Worm (Caenorhabditis elegans) whole organism, midembryonic: ENCODE measurements around the gene C40C9.4.

Experiments
- T22C8.4 ChIP-seq: fragments of 200-800 bp; sonication (Bioruptor generic); IDR thresholded peaks from 2 replicates; pipeline ENCODE4 v1.3.6; 2022; ENCODE audit warnings: missing genetic modification characterization, missing compliant biosample characterization
- cog-1 ChIP-seq: sonication (generic microtip); optimal IDR thresholded peaks from 2 replicates; lab custom pipeline; 2016; ENCODE audit warnings: missing genetic modification characterization, missing compliant biosample characterization
- flt-1 ChIP-seq: fragments of 200-800 bp; sonication (Bioruptor generic); IDR thresholded peaks from 2 replicates; pipeline ENCODE4 v1.3.6; 2022; ENCODE audit warnings: missing genetic modification characterization, missing compliant biosample characterization
- klf-2 ChIP-seq: fragments of 200-800 bp; sonication (Bioruptor generic); conservative IDR thresholded peaks from 2 replicates; pipeline ENCODE4 v1.3.6; 2022; ENCODE audit warnings: missing genetic modification reagents, missing genetic modification characterization, missing compliant biosample characterization
- med-1 ChIP-seq: sonication (generic microtip); optimal IDR thresholded peaks from 2 replicates; lab custom pipeline; 2017; ENCODE audit warnings: missing genetic modification characterization, mild to moderate bottlenecking, missing compliant biosample characterization, antibody characterized with exemption, missing genetic modification reagents; ENCODE audit not compliant: insufficient read depth
- ref-1 ChIP-seq: fragments of 200-800 bp; sonication (Bioruptor generic); conservative IDR thresholded peaks from 2 replicates; pipeline ENCODE4 v1.3.6; 2022; ENCODE audit warnings: missing genetic modification reagents, missing genetic modification characterization, missing compliant biosample characterization
- tab-1 ChIP-seq: fragments of 200-800 bp; sonication (Bioruptor generic); IDR thresholded peaks from 2 replicates; pipeline ENCODE4 v1.3.6; 2022; ENCODE audit warnings: missing genetic modification characterization, missing compliant biosample characterization
- ztf-23 ChIP-seq: fragments of 200-800 bp; sonication (Bioruptor generic); IDR thresholded peaks from 2 replicates; pipeline ENCODE4 v1.3.6; 2022; ENCODE audit warnings: missing genetic modification reagents, missing genetic modification characterization, missing compliant biosample characterization
- ztf-29 ChIP-seq: fragments of 200-800 bp; sonication (Bioruptor generic); IDR thresholded peaks from 2 replicates; pipeline ENCODE4 v1.3.6; 2022; ENCODE audit warnings: missing genetic modification reagents, missing genetic modification characterization, missing compliant biosample characterization

Gene C40C9.4

ce11 chrX:13669641-13670040, 18.7 kb downstream of the C40C9.4 start:
- TF ChIP-seq T22C8.4 (GFP tag; lab: Robert Waterston, UW): peak; percentile 61
- no peak for TF ChIP-seq ztf-23 (GFP tag; lab: Robert Waterston, UW)
- TF ChIP-seq klf-2: no peak
- no peak for TF ChIP-seq tab-1 (GFP tag; lab: Robert Waterston, UW)
- TF ChIP-seq med-1 (GFP tag; lab: Kevin White, UChicago): no peak
- no peak for TF ChIP-seq ref-1 (GFP tag; lab: Robert Waterston, UW)
- 0 out of 2 replicates have a peak, but pooled peaks have one; percentile 46 for TF ChIP-seq flt-1 (GFP tag; lab: Robert Waterston, UW)
- peak; percentile 9 for TF ChIP-seq cog-1
- TF ChIP-seq ztf-29 (GFP tag; lab: Robert Waterston, UW): no peak

- TF ChIP-seq T22C8.4 (GFP tag; lab: Robert Waterston, UW) (no peak), med-1 (GFP tag; lab: Kevin White, UChicago) (no peak), cog-1 (no peak)
These were observed 20.1 kb downstream of the C40C9.4 start for ce11 chrX:13670966-13671365.

- TF ChIP-seq ztf-29 (GFP tag; lab: Robert Waterston, UW) (no peak), tab-1 (GFP tag; lab: Robert Waterston, UW) (no peak), med-1 (GFP tag; lab: Kevin White, UChicago) (no peak)
These were observed 21.7 kb downstream of the C40C9.4 start for ce11 chrX:13672622-13673021.

DNA sequence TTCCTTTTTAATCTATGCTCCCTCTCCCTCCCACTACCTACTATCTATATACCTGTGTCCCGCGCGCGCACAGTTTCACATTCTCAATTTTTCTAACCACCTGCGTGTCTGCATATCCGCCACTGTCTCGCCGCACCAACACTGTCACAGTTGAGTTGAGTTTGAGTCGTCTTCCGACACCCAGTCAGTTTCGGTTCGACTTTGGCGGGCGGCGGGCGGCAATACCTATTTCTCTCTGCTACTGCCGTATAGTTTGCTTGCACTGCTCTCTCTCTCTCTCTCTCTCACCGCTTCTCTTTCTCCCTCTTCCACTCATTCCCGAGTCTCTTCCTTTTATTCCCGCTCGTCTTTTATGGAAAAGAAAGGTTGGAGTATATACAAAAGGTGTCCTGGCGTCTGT, 24.5 kb downstream of the C40C9.4 start:
- TF ChIP-seq flt-1 (GFP tag; lab: Robert Waterston, UW) (0 out of 2 replicates have a peak, but pooled peaks have one; percentile 7), cog-1 (no peak)

DNA sequence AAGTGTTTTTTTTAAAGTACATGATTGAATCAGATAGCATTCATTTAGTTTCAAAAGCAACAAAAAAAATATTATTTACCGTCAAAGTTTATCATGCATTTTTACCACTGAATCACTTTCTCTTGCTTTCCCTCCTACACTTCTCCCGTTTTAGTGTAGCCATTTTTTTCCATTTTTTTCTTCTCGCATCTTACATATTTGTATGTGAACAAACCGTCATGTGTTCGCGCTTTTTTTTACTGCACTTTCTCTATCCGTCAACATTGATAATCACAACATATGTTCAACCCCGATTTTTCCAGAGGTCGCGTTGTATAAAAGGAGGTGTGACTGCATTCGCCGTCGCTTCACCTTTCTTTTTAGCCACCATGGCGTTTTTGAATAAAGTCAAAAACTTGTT, 26.0 kb downstream of the C40C9.4 start, which contains the start of gene gck-4:
gck-4 (plus strand) TSS at position 301 of the 400 bp plus-strand sequence.
- no peak for TF ChIP-seq tab-1 (GFP tag; lab: Robert Waterston, UW)
- no peak for TF ChIP-seq ztf-23 (GFP tag; lab: Robert Waterston, UW)
- TF ChIP-seq med-1 (GFP tag; lab: Kevin White, UChicago): no peak
- TF ChIP-seq T22C8.4 (GFP tag; lab: Robert Waterston, UW): no peak
- TF ChIP-seq ztf-29 (GFP tag; lab: Robert Waterston, UW): no peak
- no peak for TF ChIP-seq ref-1 (GFP tag; lab: Robert Waterston, UW)
- no peak for TF ChIP-seq klf-2
- TF ChIP-seq cog-1: no peak
- TF ChIP-seq flt-1 (GFP tag; lab: Robert Waterston, UW): no peak

DNA sequence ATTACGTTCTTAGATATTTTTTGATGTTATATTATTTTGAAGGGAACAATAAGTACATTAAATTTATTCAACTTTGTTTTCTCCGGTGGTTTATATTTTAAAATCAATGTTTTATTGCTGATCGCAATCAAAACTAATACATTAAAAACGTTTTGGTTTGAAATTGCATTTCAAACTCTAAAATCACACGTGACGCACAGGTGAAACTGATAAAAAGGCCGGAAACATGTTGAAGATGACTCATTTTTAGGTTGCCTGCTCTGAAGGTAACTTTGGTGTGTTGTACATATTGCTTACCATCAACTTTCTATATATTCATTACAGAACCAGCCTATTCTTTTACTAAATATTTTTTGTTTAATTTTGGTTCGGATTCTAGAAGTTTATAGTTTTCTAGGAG, 34.8 kb downstream of the C40C9.4 start:
- TF ChIP-seq ref-1 (GFP tag; lab: Robert Waterston, UW) (no peak), ztf-23 (GFP tag; lab: Robert Waterston, UW) (no peak), klf-2 (no peak), T22C8.4 (GFP tag; lab: Robert Waterston, UW) (no peak), med-1 (GFP tag; lab: Kevin White, UChicago) (no peak), ztf-29 (GFP tag; lab: Robert Waterston, UW) (no peak), cog-1 (no peak), tab-1 (GFP tag; lab: Robert Waterston, UW) (no peak), flt-1 (GFP tag; lab: Robert Waterston, UW) (no peak)

DNA sequence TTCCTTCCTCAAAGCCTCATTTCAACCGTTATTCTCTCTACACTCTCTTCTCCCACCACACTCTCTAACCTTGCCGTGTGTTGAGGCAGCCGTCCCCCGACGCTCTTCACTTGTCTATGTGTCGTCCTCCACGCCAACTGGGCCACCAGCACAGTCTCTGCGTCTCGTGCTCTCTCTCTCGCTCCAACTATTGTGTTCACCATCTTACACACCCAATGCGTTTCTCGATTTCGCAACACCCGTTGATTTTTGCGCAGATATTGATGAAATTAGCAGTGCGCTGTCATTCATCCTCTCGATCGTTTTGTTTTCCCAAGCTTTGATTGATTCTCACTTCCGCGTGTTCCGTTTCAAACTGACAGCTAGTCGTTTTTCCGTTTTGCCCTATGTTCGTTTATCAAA, 36.2 kb downstream of the C40C9.4 start:
- TF ChIP-seq cog-1: peak; percentile 75
- TF ChIP-seq flt-1 (GFP tag; lab: Robert Waterston, UW): no peak

DNA sequence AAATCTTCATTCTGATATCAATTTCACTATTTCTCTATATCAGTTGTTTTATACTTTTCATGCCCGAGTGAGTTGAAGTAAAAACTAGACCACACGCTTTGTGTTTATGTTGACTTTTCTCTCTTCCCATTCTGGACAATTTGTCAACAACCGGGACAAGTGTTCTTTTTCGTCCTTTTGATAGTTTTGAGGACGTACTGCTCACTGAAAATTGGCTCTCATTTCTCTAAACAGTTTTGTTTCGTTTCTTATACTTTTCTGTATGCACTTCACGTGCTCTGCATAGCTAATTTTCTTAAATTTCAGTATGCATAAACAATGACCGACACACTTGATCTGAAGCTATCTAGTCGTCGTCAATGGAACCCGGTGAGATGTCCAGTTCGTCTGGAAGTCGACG, 36.8 kb downstream of the C40C9.4 start, which contains the start of gene adm-2:
adm-2 (plus strand) TSS at position 301 of the 400 bp plus-strand sequence.
- TF ChIP-seq ztf-29 (GFP tag; lab: Robert Waterston, UW) (no peak), flt-1 (GFP tag; lab: Robert Waterston, UW) (no peak), ztf-23 (GFP tag; lab: Robert Waterston, UW) (no peak), cog-1 (no peak), T22C8.4 (GFP tag; lab: Robert Waterston, UW) (no peak), ref-1 (GFP tag; lab: Robert Waterston, UW) (no peak), klf-2 (no peak), med-1 (GFP tag; lab: Kevin White, UChicago) (no peak), tab-1 (GFP tag; lab: Robert Waterston, UW) (no peak)

DNA sequence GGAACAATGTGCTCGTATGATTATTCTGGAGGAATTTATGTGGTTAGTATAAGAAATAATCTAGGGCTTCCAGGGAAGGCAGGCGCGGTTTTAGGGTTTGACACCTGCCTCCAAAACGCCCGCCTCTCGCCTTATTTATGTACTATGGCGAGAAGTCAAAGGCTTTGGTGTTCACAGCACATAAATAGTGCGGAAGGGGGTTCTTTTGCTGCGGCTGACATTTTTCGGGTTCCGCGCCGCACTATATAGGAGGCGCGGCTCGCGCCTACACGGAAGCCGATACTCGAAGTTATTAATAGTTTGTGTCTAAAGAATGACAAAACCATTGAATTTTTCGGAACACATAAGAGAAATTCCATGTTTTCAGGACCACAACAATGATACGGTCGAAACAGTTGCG, 39.4 kb downstream of the C40C9.4 start:
- TF ChIP-seq ref-1 (GFP tag; lab: Robert Waterston, UW): no peak
- TF ChIP-seq ztf-23 (GFP tag; lab: Robert Waterston, UW): no peak
- no peak for TF ChIP-seq tab-1 (GFP tag; lab: Robert Waterston, UW)
- no peak for TF ChIP-seq klf-2
- no peak for TF ChIP-seq flt-1 (GFP tag; lab: Robert Waterston, UW)
- no peak for TF ChIP-seq med-1 (GFP tag; lab: Kevin White, UChicago)

ce11 chrX:13696152-13696551, 45.3 kb downstream of the C40C9.4 start:
- TF ChIP-seq flt-1 (GFP tag; lab: Robert Waterston, UW) (no peak), tab-1 (GFP tag; lab: Robert Waterston, UW) (no peak), ref-1 (GFP tag; lab: Robert Waterston, UW) (no peak), med-1 (GFP tag; lab: Kevin White, UChicago) (no peak), ztf-29 (GFP tag; lab: Robert Waterston, UW) (no peak), klf-2 (no peak), T22C8.4 (GFP tag; lab: Robert Waterston, UW) (no peak), ztf-23 (GFP tag; lab: Robert Waterston, UW) (no peak), cog-1 (no peak)
